Fruit fly (Drosophila melanogaster) whole organism, embryonic: ENCODE results near the gene Sk1.

Experiments used
- CG14965 ChIP-seq: fragments of 200-800 bp; sonication (Bioruptor generic); optimal IDR thresholded peaks from 2 replicates; lab custom pipeline; 2016; ENCODE audit warnings: missing biosample characterization, missing genetic modification characterization, borderline replicate concordance
- CG17802 ChIP-seq: fragments of 200-800 bp; sonication (Bioruptor generic); optimal IDR thresholded peaks from 2 replicates; lab custom pipeline; 2018; ENCODE audit warnings: missing biosample characterization, mild to moderate bottlenecking, missing genetic modification characterization, moderate library complexity
- CG9215 ChIP-seq: fragments of 200-800 bp; sonication (Bioruptor generic); IDR thresholded peaks from 2 replicates; pipeline ENCODE4 v1.3.6; 2022; ENCODE audit warnings: missing biosample characterization, missing genetic modification characterization
- Dp ChIP-seq: fragments of 200-800 bp; sonication (Bioruptor generic); optimal IDR thresholded peaks from 2 replicates; lab custom pipeline; 2018; ENCODE audit warnings: missing biosample characterization, mild to moderate bottlenecking, missing genetic modification characterization, moderate library complexity
- HHEX ChIP-seq: fragments of 200-800 bp; sonication (Bioruptor generic); optimal IDR thresholded peaks from 3 replicates; lab custom pipeline; 2017; ENCODE audit warnings: missing biosample characterization, mild to moderate bottlenecking, missing genetic modification characterization, missing genetic modification reagents
- Hsf ChIP-seq: fragments of 200-800 bp; sonication (Bioruptor generic); optimal IDR thresholded peaks from 3 replicates; lab custom pipeline; 2016; ENCODE audit warnings: missing biosample characterization, missing genetic modification characterization
- Mrtf ChIP-seq: fragments of 200-800 bp; sonication (Bioruptor generic); IDR thresholded peaks from 3 replicates; pipeline ENCODE4 v1.3.6; 2022; ENCODE audit warnings: missing biosample characterization, missing genetic modification characterization
- Tbp ChIP-seq: fragments of >200 bp; optimal IDR thresholded peaks from 2 replicates; lab custom pipeline; 2018; ENCODE audit warnings: missing biosample characterization, missing genetic modification characterization
- amos ChIP-seq: fragments of 200-800 bp; sonication (Bioruptor generic); IDR thresholded peaks from 2 replicates; pipeline ENCODE4 v1.3.6; 2022; ENCODE audit warnings: missing biosample characterization, missing genetic modification characterization; ENCODE audit not compliant: partially characterized antibody
- dpn ChIP-seq, 2 experiments: fragments of 200-800 bp; sonication (Bioruptor generic); optimal IDR thresholded peaks; 3 replicates each; lab custom pipeline; 2016; ENCODE audit warnings: missing biosample characterization in 2 of 2, missing genetic modification characterization in 2 of 2
- mld ChIP-seq: fragments of 200-800 bp; sonication (Bioruptor generic); IDR thresholded peaks from 3 replicates; pipeline ENCODE4 v1.3.6; 2022; ENCODE audit warnings: missing biosample characterization, missing genetic modification characterization; ENCODE audit not compliant: partially characterized antibody

- TF ChIP-seq HHEX (GFP tag; lab: Kevin White, UChicago) (peak; percentile 93), mld (GFP tag; lab: Robert Waterston, UW) (no peak), amos (GFP tag; lab: Robert Waterston, UW) (no peak), CG17802 (tag; lab: Kevin White, UChicago) (peak; percentile 16), dpn (GFP tag; optimal IDR thresholded peaks at IDR 0.05; lab: Kevin White, UChicago) (peak; percentile 92 to 93), Tbp (GFP tag; lab: Kevin White, UChicago) (no peak), Dp (GFP tag; lab: Kevin White, UChicago) (no peak), Hsf (GFP tag; lab: Kevin White, UChicago) (peak; percentile 93), CG14965 (GFP tag; lab: Kevin White, UChicago) (peak; percentile 47), Mrtf (peak; percentile 85), CG9215 (GFP tag; lab: Robert Waterston, UW) (peak; percentile 79)
These were observed 19.0 kb upstream of the Sk1 start for dm6 chrX:11423277-11423717.
